Worm (Caenorhabditis elegans): Measurements from ENCODE around the gene cal-8.

- no peak for TF ChIP-seq ztf-23 (GFP tag; IDR thresholded peaks at IDR 0.05)
- no peak for TF ChIP-seq ref-1 (GFP tag; conservative IDR thresholded peaks at IDR 0.05)
- no peak for TF ChIP-seq tab-1 (GFP tag; IDR thresholded peaks at IDR 0.05)
- no peak for TF ChIP-seq flt-1 (GFP tag; IDR thresholded peaks at IDR 0.05)
- TF ChIP-seq ztf-29 (GFP tag; IDR thresholded peaks at IDR 0.05) = no peak
Measured at ce11 chrII:5446506-5446905, 35.3 kb downstream of the cal-8 start, which contains the start of gene nmr-1.

Measured in whole organism, midembryonic.